Worm (Caenorhabditis elegans) whole organism, L4 larva: ENCODE measurements around the gene str-9.
A peak's percentile ranks its signal among the peaks of the same experiment; 100 is the strongest.

Experiments
- D1046.2 ChIP-seq: fragments of 200-800 bp; sonication (Bioruptor generic); IDR thresholded peaks from 2 replicates; pipeline ENCODE4 v1.3.6; 2022; ENCODE audit warnings: missing genetic modification characterization, missing compliant biosample characterization
- F26F4.8 ChIP-seq: fragments of 200-800 bp; sonication (Bioruptor generic); conservative IDR thresholded peaks from 2 replicates; pipeline ENCODE4 v1.3.6; 2022; ENCODE audit warnings: missing genetic modification characterization, missing compliant biosample characterization
- F37D6.2 ChIP-seq: sonication (generic microtip); optimal IDR thresholded peaks from 2 replicates; lab custom pipeline; 2016; ENCODE audit warnings: mild to moderate bottlenecking, missing genetic modification characterization, missing compliant biosample characterization
- F44E2.7 ChIP-seq: fragments of 200-800 bp; sonication (Bioruptor generic); IDR thresholded peaks from 2 replicates; pipeline ENCODE4 v2.1.2; 2022; ENCODE audit warnings: missing genetic modification characterization, missing compliant biosample characterization
- F49E8.2 ChIP-seq: sonication (generic microtip); optimal IDR thresholded peaks from 2 replicates; lab custom pipeline; 2016; ENCODE audit warnings: missing compliant biosample characterization, mild to moderate bottlenecking, missing genetic modification characterization, borderline replicate concordance
- R02D3.7 ChIP-seq: fragments of 150-350 bp; sonication (generic microtip); optimal IDR thresholded peaks from 3 replicates; lab custom pipeline; 2014; ENCODE audit warnings: missing biosample characterization, missing genetic modification characterization
- T26A8.4 ChIP-seq: fragments of 200-800 bp; sonication (Bioruptor generic); IDR thresholded peaks from 2 replicates; pipeline ENCODE4 v1.3.6; 2022; ENCODE audit warnings: missing genetic modification characterization, missing compliant biosample characterization
- Y48G9A.11 ChIP-seq: fragments of 200-800 bp; sonication (Bioruptor generic); IDR thresholded peaks from 2 replicates; pipeline ENCODE4 v1.3.6; 2022; ENCODE audit warnings: missing genetic modification reagents, missing genetic modification characterization, missing compliant biosample characterization
- ZK546.5 ChIP-seq, 2 experiments: sonication (generic microtip); optimal IDR thresholded peaks; 2 replicates each; lab custom pipeline; 2017; ENCODE audit warnings: missing biosample characterization in 2 of 2, missing genetic modification characterization in 2 of 2
- aha-1 ChIP-seq: fragments of 150-350 bp; peaks from one replicate; lab custom pipeline; 2014; ENCODE audit warnings: missing biosample characterization, missing genetic modification characterization
- ama-1 ChIP-seq: fragments of 150-350 bp; optimal IDR thresholded peaks from 2 replicates; lab custom pipeline; 2014; ENCODE audit warnings: inconsistent platforms, mixed read lengths
- arid-1 ChIP-seq: fragments of 200-800 bp; sonication (Bioruptor generic); conservative IDR thresholded peaks from 2 replicates; pipeline ENCODE4 v1.3.6; 2022; ENCODE audit warnings: missing genetic modification reagents, missing genetic modification characterization, missing compliant biosample characterization
- ceh-20 ChIP-seq: fragments of 200-800 bp; sonication (Bioruptor generic); IDR thresholded peaks from 2 replicates; pipeline ENCODE4 v1.3.6; 2022; ENCODE audit warnings: missing genetic modification reagents, missing genetic modification characterization, missing compliant biosample characterization
- ceh-32 ChIP-seq: sonication (generic microtip); optimal IDR thresholded peaks from 2 replicates; lab custom pipeline; 2016; ENCODE audit warnings: mild to moderate bottlenecking, missing genetic modification characterization, missing compliant biosample characterization; ENCODE audit not compliant: poor library complexity
- ces-1 ChIP-seq: fragments of 150-350 bp; sonication (generic microtip); optimal IDR thresholded peaks from 4 replicates; lab custom pipeline; 2014; ENCODE audit warnings: missing biosample characterization, missing genetic modification reagents, missing genetic modification characterization
- ctbp-1 ChIP-seq: fragments of 200-800 bp; sonication (Bioruptor generic); IDR thresholded peaks from 2 replicates; pipeline ENCODE4 v1.3.6; 2022; ENCODE audit warnings: missing genetic modification reagents, missing genetic modification characterization, missing compliant biosample characterization
- daf-12 ChIP-seq: fragments of 150-350 bp; optimal IDR thresholded peaks from 2 replicates; lab custom pipeline; 2014; ENCODE audit warnings: missing biosample characterization, missing genetic modification reagents, missing genetic modification characterization
- daf-16 ChIP-seq, 3 experiments: sonication (generic microtip); optimal IDR thresholded peaks; 2 replicates each; lab custom pipeline; 2016 to 2017; ENCODE audit warnings: missing genetic modification characterization in 3 of 3, missing genetic modification reagents in 3 of 3, mild to moderate bottlenecking in 2 of 3, missing compliant biosample characterization in 2 of 3, missing biosample characterization in 1 of 3, moderate library complexity in 1 of 3
- daf-19 ChIP-seq: fragments of 200-800 bp; sonication (Bioruptor generic); conservative IDR thresholded peaks from 2 replicates; pipeline ENCODE4 v1.3.6; 2022; ENCODE audit warnings: missing genetic modification characterization, missing compliant biosample characterization
- duxl-1 ChIP-seq: sonication (generic microtip); optimal IDR thresholded peaks from 2 replicates; lab custom pipeline; 2016; ENCODE audit warnings: mild to moderate bottlenecking, missing genetic modification characterization, moderate library complexity, missing compliant biosample characterization; ENCODE audit not compliant: poor library complexity
- dve-1 ChIP-seq: sonication (generic microtip); optimal IDR thresholded peaks from 2 replicates; lab custom pipeline; 2017; ENCODE audit warnings: antibody characterized with exemption, mild to moderate bottlenecking, missing genetic modification characterization, missing compliant biosample characterization; ENCODE audit not compliant: insufficient read depth
- egl-27 ChIP-seq: sonication (generic microtip); optimal IDR thresholded peaks from 3 replicates; lab custom pipeline; 2017; ENCODE audit warnings: missing biosample characterization, missing genetic modification reagents, missing genetic modification characterization
- egl-43 ChIP-seq: fragments of 200-800 bp; sonication (Bioruptor generic); IDR thresholded peaks from 2 replicates; pipeline ENCODE4 v1.3.6; 2022; ENCODE audit warnings: missing genetic modification reagents, missing genetic modification characterization, missing compliant biosample characterization
- fkh-10 ChIP-seq: fragments of 150-350 bp; optimal IDR thresholded peaks from 2 replicates; lab custom pipeline; 2014; ENCODE audit warnings: missing biosample characterization, missing genetic modification reagents, missing genetic modification characterization
- hif-1 ChIP-seq, 2 experiments: sonication (generic microtip); optimal IDR thresholded peaks; 2 replicates each; lab custom pipeline; 2016 to 2017; ENCODE audit warnings: missing compliant biosample characterization in 2 of 2, missing genetic modification characterization in 2 of 2, missing genetic modification reagents in 2 of 2, missing genotype in 2 of 2, mild to moderate bottlenecking in 1 of 2
- hmg-1.1 ChIP-seq: fragments of 200-800 bp; sonication (Bioruptor generic); IDR thresholded peaks from 2 replicates; pipeline ENCODE4 v1.3.6; 2022; ENCODE audit warnings: missing genetic modification reagents, missing genetic modification characterization, missing compliant biosample characterization
- jun-1 ChIP-seq: fragments of 150-350 bp; optimal IDR thresholded peaks from 2 replicates; lab custom pipeline; 2014; ENCODE audit warnings: missing biosample characterization, missing genetic modification reagents, missing genetic modification characterization
- lin-1 ChIP-seq: fragments of 200-800 bp; sonication (Bioruptor generic); IDR thresholded peaks from 2 replicates; pipeline ENCODE4 v1.3.6; 2022; ENCODE audit warnings: missing genetic modification reagents, missing genetic modification characterization, missing compliant biosample characterization
- lin-13 ChIP-seq: fragments of 150-350 bp; optimal IDR thresholded peaks from 2 replicates; lab custom pipeline; 2014; ENCODE audit warnings: missing biosample characterization, missing genetic modification reagents, missing genetic modification characterization
- lin-15B ChIP-seq: fragments of 150-350 bp; sonication (generic microtip); optimal IDR thresholded peaks from 3 replicates; lab custom pipeline; 2014; ENCODE audit warnings: missing biosample characterization, missing genetic modification characterization
- lin-39 ChIP-seq: fragments of 150-350 bp; optimal IDR thresholded peaks from 2 replicates; lab custom pipeline; 2014; ENCODE audit warnings: missing biosample characterization, missing genetic modification reagents, missing genetic modification characterization
- madf-9 ChIP-seq: fragments of 200-800 bp; sonication (Bioruptor generic); conservative IDR thresholded peaks from 2 replicates; pipeline ENCODE4 v1.3.6; 2022; ENCODE audit warnings: missing genetic modification reagents, missing genetic modification characterization, missing compliant biosample characterization
- mdl-1 ChIP-seq, 2 experiments: fragments of 150-350 bp in 1 of 2; sonication (generic microtip) in 1 of 2; optimal IDR thresholded peaks; 2 replicates each; lab custom pipeline; 2014 to 2017; ENCODE audit warnings: missing biosample characterization in 2 of 2, missing genetic modification characterization in 2 of 2
- mes-2 ChIP-seq: sonication (generic microtip); optimal IDR thresholded peaks from 2 replicates; lab custom pipeline; 2016; ENCODE audit warnings: missing genotype, mild to moderate bottlenecking, missing genetic modification characterization, missing compliant biosample characterization; ENCODE audit not compliant: poor library complexity, severe bottlenecking
- mxl-2 ChIP-seq: fragments of 200-800 bp; sonication (Bioruptor generic); conservative IDR thresholded peaks from 2 replicates; pipeline ENCODE4 v1.3.6; 2022; ENCODE audit warnings: missing genetic modification reagents, missing genetic modification characterization, missing compliant biosample characterization
- nhr-11 ChIP-seq: fragments of 150-350 bp; optimal IDR thresholded peaks from 2 replicates; lab custom pipeline; 2014; ENCODE audit warnings: missing biosample characterization, missing genetic modification characterization
- nhr-111 ChIP-seq: fragments of 200-800 bp; sonication (Bioruptor generic); optimal IDR thresholded peaks from 2 replicates; lab custom pipeline; 2018; ENCODE audit warnings: mild to moderate bottlenecking, missing genetic modification characterization, missing compliant biosample characterization
- nhr-237 ChIP-seq: sonication (generic microtip); optimal IDR thresholded peaks from 2 replicates; lab custom pipeline; 2017; ENCODE audit warnings: missing biosample characterization, missing genetic modification characterization
- nhr-25 ChIP-seq: sonication (generic microtip); optimal IDR thresholded peaks from 2 replicates; lab custom pipeline; 2017; ENCODE audit warnings: missing genetic modification characterization, mild to moderate bottlenecking, missing compliant biosample characterization, antibody characterized with exemption, moderate library complexity, borderline replicate concordance; ENCODE audit not compliant: insufficient read depth
- nhr-28 ChIP-seq: fragments of 150-350 bp; optimal IDR thresholded peaks from 2 replicates; lab custom pipeline; 2014; ENCODE audit warnings: missing biosample characterization, missing genetic modification characterization
- nhr-42 ChIP-seq: fragments of 200-800 bp; sonication (Bioruptor generic); IDR thresholded peaks from 2 replicates; pipeline ENCODE4 v1.3.6; 2022; ENCODE audit warnings: missing genetic modification characterization, missing compliant biosample characterization
- nhr-6 ChIP-seq: fragments of 150-350 bp; optimal IDR thresholded peaks from 2 replicates; lab custom pipeline; 2014; ENCODE audit warnings: missing biosample characterization, missing genetic modification characterization
- nhr-77 ChIP-seq: fragments of 150-350 bp; optimal IDR thresholded peaks from 2 replicates; lab custom pipeline; 2014; ENCODE audit warnings: missing biosample characterization, missing genetic modification characterization
- pha-4 ChIP-seq, 2 experiments: fragments of 150-350 bp in 1 of 2; fragments of 200-800 bp in 1 of 2; sonication (Bioruptor generic) in 1 of 2; IDR thresholded peaks in 1 of 2; optimal IDR thresholded peaks in 1 of 2; 2 replicates each; pipeline versions ENCODE4 v1.3.6 to Lab custom; 2014 to 2022; ENCODE audit warnings: missing genetic modification characterization in 2 of 2, missing genetic modification reagents in 2 of 2, missing biosample characterization in 1 of 2, missing compliant biosample characterization in 1 of 2
- tra-1 ChIP-seq: fragments of 200-800 bp; sonication (Bioruptor generic); IDR thresholded peaks from 2 replicates; pipeline ENCODE4 v1.3.6; 2022; ENCODE audit warnings: missing genetic modification reagents, missing genetic modification characterization, missing compliant biosample characterization
- vab-7 ChIP-seq: fragments of 200-800 bp; sonication (Bioruptor generic); IDR thresholded peaks from 2 replicates; pipeline ENCODE4 v1.3.6; 2022; ENCODE audit warnings: missing genetic modification reagents, missing genetic modification characterization, missing compliant biosample characterization
- zfp-2 ChIP-seq: sonication (generic microtip); optimal IDR thresholded peaks from 2 replicates; lab custom pipeline; 2016; ENCODE audit warnings: mild to moderate bottlenecking, missing genetic modification characterization, missing compliant biosample characterization
- ztf-11 ChIP-seq: fragments of 150-350 bp; optimal IDR thresholded peaks from 2 replicates; lab custom pipeline; 2014; ENCODE audit warnings: missing biosample characterization, missing genetic modification characterization

Gene str-9

DNA sequence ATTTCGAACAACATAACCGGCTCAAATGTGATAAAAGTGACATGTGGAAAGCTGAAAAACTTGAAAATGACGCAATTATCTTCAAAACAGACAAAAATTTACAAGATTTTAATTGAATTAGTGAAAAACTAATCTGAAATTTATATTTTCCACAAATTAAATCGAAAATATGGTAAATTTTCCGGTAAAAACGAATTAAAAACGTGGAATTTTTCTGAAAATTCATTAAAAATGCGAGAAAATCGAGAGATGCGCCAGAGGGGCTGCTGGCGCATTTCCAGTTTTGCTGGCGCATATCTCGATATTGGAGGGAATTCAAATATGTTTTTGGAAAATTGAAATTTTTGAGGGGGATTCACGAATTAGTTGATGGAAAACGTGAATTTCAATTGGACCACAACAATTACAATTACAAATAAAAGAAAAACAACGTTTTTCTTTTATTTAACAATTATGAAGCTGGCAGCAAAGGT is 7.6 kb downstream of the str-9 start, which contains the start of the genes haf-3 and F57A10.2 (continued):
- TF ChIP-seq lin-13 (GFP tag; lab: Kevin White, UChicago), result peak; percentile 83
- TF ChIP-seq Y48G9A.11 (GFP tag; lab: Robert Waterston, UW), result peak; percentile 75
- TF ChIP-seq ZK546.5 (tag; optimal IDR thresholded peaks at IDR 0.05; lab: Kevin White, UChicago), result no peak
- peak; percentile 93 for TF ChIP-seq mes-2
- TF ChIP-seq hmg-1.1 (GFP tag; lab: Robert Waterston, UW), result peak; percentile 79
- TF ChIP-seq pha-4 (GFP tag; IDR thresholded peaks at IDR 0.05; lab: Robert Waterston, UW), result peak; percentile 73
- TF ChIP-seq pha-4 (tag; optimal IDR thresholded peaks at IDR 0.05; lab: Kevin White, UChicago), result peak; percentile 46
- TF ChIP-seq lin-39, result no peak
- TF ChIP-seq F44E2.7 (GFP tag; lab: Robert Waterston, UW), result no peak
- no peak for TF ChIP-seq R02D3.7 (tag; lab: Kevin White, UChicago)
- TF ChIP-seq madf-9 (GFP tag; lab: Robert Waterston, UW), result peak; percentile 56; the same call in 1 of the 2 replicates
- TF ChIP-seq ama-1 (lab: Kevin White, UChicago), result no peak
- no peak for TF ChIP-seq daf-19 (GFP tag; lab: Robert Waterston, UW)
- peak; percentile 92 for TF ChIP-seq duxl-1 (tag; lab: Kevin White, UChicago)
- TF ChIP-seq mxl-2 (GFP tag; lab: Robert Waterston, UW), result no peak
- TF ChIP-seq nhr-42 (GFP tag; lab: Robert Waterston, UW), result no peak
- 0 out of 2 replicates have a peak, but pooled peaks have one; percentile 37 for TF ChIP-seq arid-1 (GFP tag; lab: Robert Waterston, UW)
- peak; percentile 6 for TF ChIP-seq ces-1 (GFP tag; lab: Kevin White, UChicago)
- TF ChIP-seq zfp-2 (tag; lab: Kevin White, UChicago), result peak; percentile 10
- TF ChIP-seq F49E8.2 (tag; lab: Kevin White, UChicago), result peak; percentile 80
- TF ChIP-seq ztf-11 (tag; lab: Kevin White, UChicago), result no peak
- TF ChIP-seq aha-1 (tag; lab: Kevin White, UChicago), result peak; percentile 76
- TF ChIP-seq nhr-25 (tag; lab: Kevin White, UChicago), result peak; percentile 9
- peak; percentile 90 for TF ChIP-seq nhr-77 (tag; lab: Kevin White, UChicago)
- peak; percentile 73 for TF ChIP-seq nhr-28 (tag; lab: Kevin White, UChicago)
- TF ChIP-seq nhr-237 (tag; lab: Kevin White, UChicago), result no peak
- TF ChIP-seq daf-12 (tag; lab: Kevin White, UChicago), result no peak
- peak; percentile 94 for TF ChIP-seq T26A8.4
- TF ChIP-seq egl-27, result no peak
- peak; percentile 44 to 54 for TF ChIP-seq hif-1 (tag; optimal IDR thresholded peaks at IDR 0.05; lab: Kevin White, UChicago)
- TF ChIP-seq vab-7, result peak; percentile 43; the same call in 1 of the 2 replicates
- peak; percentile 79 for TF ChIP-seq fkh-10 (GFP tag; lab: Kevin White, UChicago)
- TF ChIP-seq ceh-20 (GFP tag; lab: Robert Waterston, UW), result no peak
- TF ChIP-seq F37D6.2, result peak; percentile 77
- TF ChIP-seq nhr-111 (GFP tag; lab: Kevin White, UChicago), result no peak
- TF ChIP-seq nhr-6 (tag; lab: Kevin White, UChicago), result peak; percentile 61
- TF ChIP-seq ctbp-1, result peak; percentile 80; the same call in 1 of the 2 replicates
- peak; percentile 38 for TF ChIP-seq ceh-32 (tag; lab: Kevin White, UChicago)
- peak in 1 of 2 experiments; percentile 58 for TF ChIP-seq daf-16 (GFP tag; optimal IDR thresholded peaks at IDR 0.05; lab: Kevin White, UChicago)
- TF ChIP-seq daf-16 (tag; optimal IDR thresholded peaks at IDR 0.05; lab: Kevin White, UChicago), result peak; percentile 42
- peak; percentile 95 for TF ChIP-seq dve-1 (tag; lab: Kevin White, UChicago)
- peak; percentile 68 for TF ChIP-seq lin-15B (tag; lab: Kevin White, UChicago)
- TF ChIP-seq jun-1 (tag; lab: Kevin White, UChicago), result peak; percentile 62
- TF ChIP-seq mdl-1 (tag; optimal IDR thresholded peaks at IDR 0.05; lab: Kevin White, UChicago), result peak in 1 of 2 experiments; percentile 21
- 0 out of 2 replicates have a peak, but pooled peaks have one; percentile 36 for TF ChIP-seq D1046.2 (GFP tag; lab: Robert Waterston, UW)
- peak; percentile 79 for TF ChIP-seq nhr-11 (tag; lab: Kevin White, UChicago)
- no peak for TF ChIP-seq egl-43 (GFP tag; lab: Robert Waterston, UW)
- peak; percentile 88 for TF ChIP-seq tra-1
- TF ChIP-seq lin-1 (GFP tag; lab: Robert Waterston, UW), result peak; percentile 55; the same call in 1 of the 2 replicates
- no peak for TF ChIP-seq F26F4.8
